Worm (Caenorhabditis elegans) whole organism, L1 larva: ENCODE results near the gene ptr-24.

Source experiments
- C04F5.9 ChIP-seq: sonication (generic microtip); optimal IDR thresholded peaks from 2 replicates; lab custom pipeline; 2016; ENCODE audit warnings: missing genetic modification characterization, missing compliant biosample characterization
- C16A3.4 ChIP-seq: fragments of 150-350 bp; optimal IDR thresholded peaks from 2 replicates; lab custom pipeline; 2014; ENCODE audit warnings: missing biosample characterization, missing genetic modification characterization
- F16B12.6 ChIP-seq: fragments of 150-350 bp; optimal IDR thresholded peaks from 2 replicates; lab custom pipeline; 2014; ENCODE audit warnings: missing biosample characterization, missing genetic modification characterization
- ama-1 ChIP-seq: fragments of 150-350 bp; optimal IDR thresholded peaks from 2 replicates; lab custom pipeline; 2014
- ceh-8 ChIP-seq: fragments of 200-800 bp; sonication (Bioruptor generic); optimal IDR thresholded peaks from 2 replicates; lab custom pipeline; 2018; ENCODE audit warnings: mild to moderate bottlenecking, missing genetic modification characterization, moderate library complexity, missing compliant biosample characterization
- ceh-90 ChIP-seq: sonication (generic microtip); optimal IDR thresholded peaks from 2 replicates; lab custom pipeline; 2016; ENCODE audit warnings: missing genetic modification characterization, missing compliant biosample characterization
- dpl-1 ChIP-seq, 3 experiments: fragments of 150-350 bp in 2 of 3; sonication (generic microtip) in 1 of 3; optimal IDR thresholded peaks; 2 replicates each; lab custom pipeline; 2014 to 2017; ENCODE audit warnings: missing biosample characterization in 3 of 3, missing genetic modification characterization in 3 of 3, missing genetic modification reagents in 3 of 3
- elt-2 ChIP-seq: sonication (generic microtip); optimal IDR thresholded peaks from 2 replicates; lab custom pipeline; 2016; ENCODE audit warnings: missing genetic modification characterization, mild to moderate bottlenecking, inconsistent platforms, missing compliant biosample characterization, missing genetic modification reagents
- elt-3 ChIP-seq, 6 experiments: fragments of 150-350 bp in 1 of 6; sonication (generic microtip); optimal IDR thresholded peaks; 2 replicates each; lab custom pipeline; 2017 to 2018; ENCODE audit warnings: missing biosample characterization in 6 of 6, missing genetic modification characterization in 6 of 6, inconsistent platforms in 1 of 6
- fkh-4 ChIP-seq: sonication (generic microtip); optimal IDR thresholded peaks from 2 replicates; lab custom pipeline; 2016; ENCODE audit warnings: missing compliant biosample characterization, missing genetic modification characterization, borderline replicate concordance
- fkh-8 ChIP-seq: sonication (generic microtip); optimal IDR thresholded peaks from 2 replicates; lab custom pipeline; 2016; ENCODE audit warnings: mild to moderate bottlenecking, missing genetic modification characterization, missing compliant biosample characterization
- fos-1 ChIP-seq: fragments of 150-350 bp; optimal IDR thresholded peaks from 2 replicates; lab custom pipeline; 2014; ENCODE audit warnings: missing biosample characterization, missing genetic modification characterization
- jun-1 ChIP-seq: fragments of 150-350 bp; optimal IDR thresholded peaks from 2 replicates; lab custom pipeline; 2014; ENCODE audit warnings: missing biosample characterization, missing genetic modification reagents, missing genetic modification characterization
- lin-14 ChIP-seq: fragments of 200-800 bp; sonication (Bioruptor generic); optimal IDR thresholded peaks from 2 replicates; lab custom pipeline; 2018; ENCODE audit warnings: mild to moderate bottlenecking, missing genetic modification characterization, moderate library complexity, missing compliant biosample characterization
- lin-35 ChIP-seq, 2 experiments: fragments of 150-350 bp; optimal IDR thresholded peaks; 2 replicates each; lab custom pipeline; 2014; ENCODE audit warnings: missing biosample characterization in 2 of 2, missing genetic modification characterization in 2 of 2, missing genetic modification reagents in 2 of 2
- mdl-1 ChIP-seq, 2 experiments: fragments of 150-350 bp; optimal IDR thresholded peaks; 2 replicates each; lab custom pipeline; 2014 to 2017; ENCODE audit warnings: missing biosample characterization in 2 of 2, missing genetic modification characterization in 2 of 2, inconsistent platforms in 1 of 2
- mef-2 ChIP-seq: fragments of 150-350 bp; optimal IDR thresholded peaks from 2 replicates; lab custom pipeline; 2014; ENCODE audit warnings: missing biosample characterization, missing genetic modification characterization
- nhr-20 ChIP-seq: sonication (generic microtip); optimal IDR thresholded peaks from 2 replicates; lab custom pipeline; 2016; ENCODE audit warnings: mild to moderate bottlenecking, missing genetic modification characterization, missing compliant biosample characterization
- nhr-237 ChIP-seq: fragments of 150-350 bp; optimal IDR thresholded peaks from 2 replicates; lab custom pipeline; 2014; ENCODE audit warnings: missing biosample characterization, missing genetic modification characterization
- nhr-28 ChIP-seq: fragments of 150-350 bp; optimal IDR thresholded peaks from 2 replicates; lab custom pipeline; 2014; ENCODE audit warnings: missing biosample characterization, missing genetic modification characterization
- nhr-85 ChIP-seq: sonication (generic microtip); peaks from one replicate; lab custom pipeline; 2016; ENCODE audit warnings: missing genetic modification characterization, inconsistent platforms, missing compliant biosample characterization
- nhr-90 ChIP-seq: sonication (generic microtip); optimal IDR thresholded peaks from 2 replicates; lab custom pipeline; 2016; ENCODE audit warnings: mild to moderate bottlenecking, missing genetic modification characterization, missing compliant biosample characterization; ENCODE audit not compliant: poor library complexity
- pax-3 ChIP-seq: fragments of 200-800 bp; sonication (Bioruptor generic); optimal IDR thresholded peaks from 2 replicates; lab custom pipeline; 2018; ENCODE audit warnings: mild to moderate bottlenecking, missing genetic modification characterization, moderate library complexity, missing compliant biosample characterization
- pqm-1 ChIP-seq: sonication (generic microtip); optimal IDR thresholded peaks from 3 replicates; lab custom pipeline; 2017; ENCODE audit warnings: missing biosample characterization, missing genetic modification characterization
- skn-1 ChIP-seq: fragments of 150-350 bp; optimal IDR thresholded peaks from 2 replicates; lab custom pipeline; 2014; ENCODE audit warnings: missing biosample characterization, missing genetic modification characterization
- snpc-4 ChIP-seq: fragments of 150-350 bp; optimal IDR thresholded peaks from 2 replicates; lab custom pipeline; 2014; ENCODE audit warnings: missing biosample characterization, missing genetic modification characterization
- snu-23 ChIP-seq: sonication (generic microtip); optimal IDR thresholded peaks from 2 replicates; lab custom pipeline; 2016; ENCODE audit warnings: missing genetic modification characterization, missing compliant biosample characterization
- sup-37 ChIP-seq: fragments of 200-800 bp; sonication (Bioruptor generic); optimal IDR thresholded peaks from 2 replicates; lab custom pipeline; 2018; ENCODE audit warnings: mild to moderate bottlenecking, missing genetic modification characterization, missing compliant biosample characterization
- tbx-2 ChIP-seq: sonication (generic microtip); optimal IDR thresholded peaks from 2 replicates; lab custom pipeline; 2016; ENCODE audit warnings: missing genetic modification characterization, missing compliant biosample characterization
- unc-62 ChIP-seq: fragments of 150-350 bp; optimal IDR thresholded peaks from 2 replicates; lab custom pipeline; 2014; ENCODE audit warnings: missing biosample characterization, missing genetic modification reagents, missing genetic modification characterization
- unc-98 ChIP-seq: fragments of 200-800 bp; sonication (Bioruptor generic); IDR thresholded peaks from 2 replicates; pipeline ENCODE4 v1.3.6; 2022; ENCODE audit warnings: missing genetic modification characterization, missing compliant biosample characterization
- vab-15 ChIP-seq: sonication (generic microtip); optimal IDR thresholded peaks from 2 replicates; lab custom pipeline; 2017; ENCODE audit warnings: missing genotype, mild to moderate bottlenecking, missing genetic modification characterization, missing compliant biosample characterization
- zip-4 ChIP-seq: fragments of 200-800 bp; sonication (Bioruptor generic); optimal IDR thresholded peaks from 2 replicates; lab custom pipeline; 2018; ENCODE audit warnings: mild to moderate bottlenecking, missing genetic modification characterization, moderate library complexity, missing compliant biosample characterization
- ztf-11 ChIP-seq, 2 experiments: sonication (generic microtip); optimal IDR thresholded peaks; 2 replicates each; lab custom pipeline; 2016 to 2017; ENCODE audit warnings: missing genetic modification characterization in 2 of 2, missing biosample characterization in 1 of 2, missing compliant biosample characterization in 1 of 2
- ztf-4 ChIP-seq: fragments of 150-350 bp; optimal IDR thresholded peaks from 2 replicates; lab custom pipeline; 2014; ENCODE audit warnings: missing biosample characterization, missing genetic modification characterization

The ptr-24 gene

ce11 chrX:13306869-13307446 is 30.9 kb upstream of the ptr-24 start (continued):
- TF ChIP-seq vab-15 = peak; percentile 11
- peak; percentile 12 for TF ChIP-seq mef-2
- peak; percentile 78 for TF ChIP-seq skn-1 (tag; lab: Kevin White, UChicago)
- peak in 2 of 6 experiments; percentile 60 to 88 for TF ChIP-seq elt-3 (tag; optimal IDR thresholded peaks at IDR 0.05; lab: Kevin White, UChicago)

ce11 chrX:13307852-13308251 is 30.0 kb upstream of the ptr-24 start:
- TF ChIP-seq nhr-237 (tag; lab: Kevin White, UChicago) (no peak), nhr-28 (no peak), C04F5.9 (tag; lab: Kevin White, UChicago) (no peak), fkh-4 (no peak), mef-2 (no peak), tbx-2 (no peak), nhr-20 (tag; lab: Kevin White, UChicago) (no peak), ama-1 (no peak), F16B12.6 (no peak), unc-98 (no peak), sup-37 (GFP tag; lab: Kevin White, UChicago) (no peak), fkh-8 (tag; lab: Kevin White, UChicago) (no peak)

- no peak for TF ChIP-seq pqm-1 (tag; lab: Kevin White, UChicago)
- no peak for TF ChIP-seq snu-23
- TF ChIP-seq ceh-8 (GFP tag; lab: Kevin White, UChicago) = no peak
- no peak for TF ChIP-seq ztf-4 (tag; lab: Kevin White, UChicago)
- no peak for TF ChIP-seq F16B12.6
- no peak for TF ChIP-seq nhr-85 (tag; lab: Kevin White, UChicago)
- TF ChIP-seq unc-62 (GFP tag; lab: Kevin White, UChicago) = no peak
- no peak for TF ChIP-seq pax-3 (tag; lab: Kevin White, UChicago)
Measured at ce11 chrX:13308745-13309144, 29.1 kb upstream of the ptr-24 start, which contains the start of gene srxa-8. srxa-8 (minus strand) TSS chrX:13308845.

- no peak for TF ChIP-seq ztf-11 (tag; optimal IDR thresholded peaks at IDR 0.05; lab: Kevin White, UChicago)
- peak in 1 of 2 experiments; percentile 60 for TF ChIP-seq lin-35 (GFP tag; optimal IDR thresholded peaks at IDR 0.05; lab: Kevin White, UChicago)
- TF ChIP-seq mdl-1 (tag; optimal IDR thresholded peaks at IDR 0.05; lab: Kevin White, UChicago) = peak in 1 of 2 experiments; percentile 30
- TF ChIP-seq fos-1 (tag; lab: Kevin White, UChicago) = no peak
- no peak for TF ChIP-seq dpl-1 (GFP tag; optimal IDR thresholded peaks at IDR 0.05; lab: Kevin White, UChicago)
- TF ChIP-seq nhr-20 (tag; lab: Kevin White, UChicago) = peak; percentile 19
- peak; percentile 76 for TF ChIP-seq pqm-1 (tag; lab: Kevin White, UChicago)
- peak; percentile 22 for TF ChIP-seq lin-14 (GFP tag; lab: Kevin White, UChicago)
- peak; percentile 12 for TF ChIP-seq jun-1 (tag; lab: Kevin White, UChicago)
- TF ChIP-seq nhr-90 (tag; lab: Kevin White, UChicago) = peak; percentile 13
- TF ChIP-seq zip-4 (GFP tag; lab: Kevin White, UChicago) = no peak
- TF ChIP-seq snpc-4 (tag; lab: Kevin White, UChicago) = no peak
- no peak for TF ChIP-seq ceh-90
- peak; percentile 88 for TF ChIP-seq elt-2 (tag; lab: Kevin White, UChicago)
- TF ChIP-seq C16A3.4 (tag; lab: Kevin White, UChicago) = no peak
Measured at ce11 chrX:13310763-13311162, 27.1 kb upstream of the ptr-24 start.
